Worm (Caenorhabditis elegans) whole organism, mixed stage, embryonic: Measurements from ENCODE around the gene sto-2.

ENCODE experiments used
- elt-3 ChIP-seq: fragments of 150-350 bp; optimal IDR thresholded peaks from 2 replicates; lab custom pipeline; 2014; ENCODE audit warnings: missing biosample characterization, missing genetic modification characterization
- ztf-11 ChIP-seq: fragments of 150-350 bp; optimal IDR thresholded peaks from 2 replicates; lab custom pipeline; 2014; ENCODE audit warnings: missing biosample characterization, missing genetic modification characterization

ce11 chrX:5344287-5344686 is 21.1 kb upstream of the sto-2 start, which contains the start of gene C26B9.1:
- no peak for TF ChIP-seq elt-3 (tag; lab: Kevin White, UChicago)
- TF ChIP-seq ztf-11 (tag; lab: Kevin White, UChicago) = no peak
